Worm (Caenorhabditis elegans) whole organism, L4 larva: ENCODE results near the gene C27D6.1.
A peak's percentile ranks its signal among the peaks of the same experiment; 100 is the strongest.

Source experiments
- F10B5.3 ChIP-seq: sonication (generic microtip); optimal IDR thresholded peaks from 2 replicates; lab custom pipeline; 2016; ENCODE audit warnings: mild to moderate bottlenecking, missing genetic modification characterization, missing compliant biosample characterization
- F44E2.7 ChIP-seq: fragments of 200-800 bp; sonication (Bioruptor generic); IDR thresholded peaks from 2 replicates; pipeline ENCODE4 v2.1.2; 2022; ENCODE audit warnings: missing genetic modification characterization, missing compliant biosample characterization
- R02D3.7 ChIP-seq: fragments of 150-350 bp; sonication (generic microtip); optimal IDR thresholded peaks from 3 replicates; lab custom pipeline; 2014; ENCODE audit warnings: missing biosample characterization, missing genetic modification characterization
- T26A8.4 ChIP-seq: fragments of 200-800 bp; sonication (Bioruptor generic); IDR thresholded peaks from 2 replicates; pipeline ENCODE4 v1.3.6; 2022; ENCODE audit warnings: missing genetic modification characterization, missing compliant biosample characterization
- Y105C5A.15 ChIP-seq: fragments of 200-800 bp; sonication (Bioruptor generic); IDR thresholded peaks from 2 replicates; pipeline ENCODE4 v1.3.6; 2022; ENCODE audit warnings: missing genetic modification characterization, missing compliant biosample characterization
- Y48G9A.11 ChIP-seq: fragments of 200-800 bp; sonication (Bioruptor generic); IDR thresholded peaks from 2 replicates; pipeline ENCODE4 v1.3.6; 2022; ENCODE audit warnings: missing genetic modification reagents, missing genetic modification characterization, missing compliant biosample characterization
- Y5F2A.4 ChIP-seq: fragments of 200-800 bp; sonication (Bioruptor generic); optimal IDR thresholded peaks from 2 replicates; lab custom pipeline; 2018; ENCODE audit warnings: mild to moderate bottlenecking, missing genetic modification characterization, missing compliant biosample characterization
- ZK546.5 ChIP-seq, 2 experiments: sonication (generic microtip); optimal IDR thresholded peaks; 2 replicates each; lab custom pipeline; 2017; ENCODE audit warnings: missing biosample characterization in 2 of 2, missing genetic modification characterization in 2 of 2
- aha-1 ChIP-seq: fragments of 150-350 bp; peaks from one replicate; lab custom pipeline; 2014; ENCODE audit warnings: missing biosample characterization, missing genetic modification characterization
- attf-4 ChIP-seq: sonication (generic microtip); optimal IDR thresholded peaks from 3 replicates; lab custom pipeline; 2017; ENCODE audit warnings: missing biosample characterization, missing genetic modification characterization
- ceh-28 ChIP-seq: fragments of 150-350 bp; optimal IDR thresholded peaks from 2 replicates; lab custom pipeline; 2014; ENCODE audit warnings: missing biosample characterization, missing genetic modification reagents, missing genetic modification characterization
- ceh-44 ChIP-seq: fragments of 200-800 bp; sonication (Bioruptor generic); IDR thresholded peaks from 2 replicates; pipeline ENCODE4 v1.3.6; 2022; ENCODE audit warnings: missing genetic modification reagents, missing genetic modification characterization, missing compliant biosample characterization
- ceh-82 ChIP-seq: sonication (generic microtip); optimal IDR thresholded peaks from 2 replicates; lab custom pipeline; 2017; ENCODE audit warnings: missing biosample characterization, missing genetic modification characterization
- ces-1 ChIP-seq: fragments of 150-350 bp; sonication (generic microtip); optimal IDR thresholded peaks from 4 replicates; lab custom pipeline; 2014; ENCODE audit warnings: missing biosample characterization, missing genetic modification reagents, missing genetic modification characterization
- ctbp-1 ChIP-seq: fragments of 200-800 bp; sonication (Bioruptor generic); IDR thresholded peaks from 2 replicates; pipeline ENCODE4 v1.3.6; 2022; ENCODE audit warnings: missing genetic modification reagents, missing genetic modification characterization, missing compliant biosample characterization
- dmd-6 ChIP-seq: fragments of 200-800 bp; sonication (Bioruptor generic); IDR thresholded peaks from 2 replicates; pipeline ENCODE4 v1.3.6; 2022; ENCODE audit warnings: missing genetic modification reagents, missing genetic modification characterization, missing compliant biosample characterization
- fos-1 ChIP-seq: fragments of 150-350 bp; optimal IDR thresholded peaks from 2 replicates; lab custom pipeline; 2014; ENCODE audit warnings: missing biosample characterization, missing genetic modification characterization
- gei-8 ChIP-seq: fragments of 200-800 bp; sonication (Bioruptor generic); optimal IDR thresholded peaks from 2 replicates; lab custom pipeline; 2018; ENCODE audit warnings: mild to moderate bottlenecking, missing genetic modification characterization, missing compliant biosample characterization
- hif-1 ChIP-seq, 2 experiments: sonication (generic microtip); optimal IDR thresholded peaks; 2 replicates each; lab custom pipeline; 2016 to 2017; ENCODE audit warnings: missing compliant biosample characterization in 2 of 2, missing genetic modification characterization in 2 of 2, missing genetic modification reagents in 2 of 2, missing genotype in 2 of 2, mild to moderate bottlenecking in 1 of 2
- hlh-11 ChIP-seq: fragments of 200-800 bp; sonication (Bioruptor generic); optimal IDR thresholded peaks from 2 replicates; lab custom pipeline; 2018; ENCODE audit warnings: mild to moderate bottlenecking, missing genetic modification characterization, missing compliant biosample characterization
- hmg-1.1 ChIP-seq: fragments of 200-800 bp; sonication (Bioruptor generic); IDR thresholded peaks from 2 replicates; pipeline ENCODE4 v1.3.6; 2022; ENCODE audit warnings: missing genetic modification reagents, missing genetic modification characterization, missing compliant biosample characterization
- jun-1 ChIP-seq: fragments of 150-350 bp; optimal IDR thresholded peaks from 2 replicates; lab custom pipeline; 2014; ENCODE audit warnings: missing biosample characterization, missing genetic modification reagents, missing genetic modification characterization
- lin-1 ChIP-seq: fragments of 200-800 bp; sonication (Bioruptor generic); IDR thresholded peaks from 2 replicates; pipeline ENCODE4 v1.3.6; 2022; ENCODE audit warnings: missing genetic modification reagents, missing genetic modification characterization, missing compliant biosample characterization
- lsy-2 ChIP-seq, 2 experiments: fragments of 150-350 bp in 1 of 2; sonication (generic microtip) in 1 of 2; optimal IDR thresholded peaks; 2 replicates each; lab custom pipeline; 2014 to 2017; ENCODE audit warnings: missing biosample characterization in 2 of 2, missing genetic modification characterization in 2 of 2
- madf-5 ChIP-seq, 2 experiments: fragments of 200-800 bp; sonication (Bioruptor generic); IDR thresholded peaks; 2 replicates each; pipeline ENCODE4 v1.3.6; 2022; ENCODE audit warnings: missing compliant biosample characterization in 2 of 2, missing genetic modification characterization in 2 of 2
- madf-9 ChIP-seq: fragments of 200-800 bp; sonication (Bioruptor generic); conservative IDR thresholded peaks from 2 replicates; pipeline ENCODE4 v1.3.6; 2022; ENCODE audit warnings: missing genetic modification reagents, missing genetic modification characterization, missing compliant biosample characterization
- mdt-29 ChIP-seq: fragments of 200-800 bp; sonication (Bioruptor generic); IDR thresholded peaks from 2 replicates; pipeline ENCODE4 v1.3.6; 2022; ENCODE audit warnings: missing genetic modification reagents, missing genetic modification characterization, missing compliant biosample characterization
- mep-1 ChIP-seq: fragments of 150-350 bp; sonication (generic microtip); optimal IDR thresholded peaks from 3 replicates; lab custom pipeline; 2014; ENCODE audit warnings: missing biosample characterization, missing genetic modification characterization
- mes-2 ChIP-seq: sonication (generic microtip); optimal IDR thresholded peaks from 2 replicates; lab custom pipeline; 2016; ENCODE audit warnings: missing genotype, mild to moderate bottlenecking, missing genetic modification characterization, missing compliant biosample characterization; ENCODE audit not compliant: poor library complexity, severe bottlenecking
- mxl-2 ChIP-seq: fragments of 200-800 bp; sonication (Bioruptor generic); conservative IDR thresholded peaks from 2 replicates; pipeline ENCODE4 v1.3.6; 2022; ENCODE audit warnings: missing genetic modification reagents, missing genetic modification characterization, missing compliant biosample characterization
- nhr-10 ChIP-seq: fragments of 150-350 bp; optimal IDR thresholded peaks from 2 replicates; lab custom pipeline; 2014; ENCODE audit warnings: missing biosample characterization, missing genetic modification characterization
- nhr-102 ChIP-seq: sonication (generic microtip); optimal IDR thresholded peaks from 2 replicates; lab custom pipeline; 2016; ENCODE audit warnings: mild to moderate bottlenecking, missing genetic modification characterization, moderate library complexity, missing compliant biosample characterization
- nhr-25 ChIP-seq: sonication (generic microtip); optimal IDR thresholded peaks from 2 replicates; lab custom pipeline; 2017; ENCODE audit warnings: missing genetic modification characterization, mild to moderate bottlenecking, missing compliant biosample characterization, antibody characterized with exemption, moderate library complexity, borderline replicate concordance; ENCODE audit not compliant: insufficient read depth
- nhr-28 ChIP-seq: fragments of 150-350 bp; optimal IDR thresholded peaks from 2 replicates; lab custom pipeline; 2014; ENCODE audit warnings: missing biosample characterization, missing genetic modification characterization
- nhr-41 ChIP-seq: fragments of 200-800 bp; sonication (Bioruptor generic); IDR thresholded peaks from 2 replicates; pipeline ENCODE4 v1.3.6; 2022; ENCODE audit warnings: missing genetic modification reagents, missing genetic modification characterization, missing compliant biosample characterization
- nhr-42 ChIP-seq: fragments of 200-800 bp; sonication (Bioruptor generic); IDR thresholded peaks from 2 replicates; pipeline ENCODE4 v1.3.6; 2022; ENCODE audit warnings: missing genetic modification characterization, missing compliant biosample characterization
- nhr-48 ChIP-seq: sonication (generic microtip); optimal IDR thresholded peaks from 2 replicates; lab custom pipeline; 2016; ENCODE audit warnings: mild to moderate bottlenecking, missing genetic modification characterization, missing compliant biosample characterization
- nhr-77 ChIP-seq: fragments of 150-350 bp; optimal IDR thresholded peaks from 2 replicates; lab custom pipeline; 2014; ENCODE audit warnings: missing biosample characterization, missing genetic modification characterization
- php-3 ChIP-seq: fragments of 200-800 bp; sonication (Bioruptor generic); IDR thresholded peaks from 2 replicates; pipeline ENCODE4 v1.3.6; 2022; ENCODE audit warnings: missing genetic modification reagents, missing genetic modification characterization, missing compliant biosample characterization
- pqm-1 ChIP-seq: sonication (generic microtip); optimal IDR thresholded peaks from 2 replicates; lab custom pipeline; 2017; ENCODE audit warnings: missing biosample characterization, missing genetic modification characterization
- sdz-12 ChIP-seq: fragments of 200-800 bp; sonication (Bioruptor generic); optimal IDR thresholded peaks from 2 replicates; lab custom pipeline; 2018; ENCODE audit warnings: mild to moderate bottlenecking, missing genetic modification characterization, missing compliant biosample characterization
- skn-1 ChIP-seq: fragments of 150-350 bp; optimal IDR thresholded peaks from 2 replicates; lab custom pipeline; 2014; ENCODE audit warnings: missing biosample characterization, missing genetic modification characterization
- snpc-1.2 ChIP-seq: fragments of 200-800 bp; sonication (Bioruptor generic); IDR thresholded peaks from 2 replicates; pipeline ENCODE4 v1.3.6; 2022; ENCODE audit warnings: missing genetic modification reagents, missing genetic modification characterization, missing compliant biosample characterization
- spr-1 ChIP-seq: sonication (generic microtip); optimal IDR thresholded peaks from 2 replicates; lab custom pipeline; 2016; ENCODE audit warnings: mild to moderate bottlenecking, missing genetic modification characterization, missing compliant biosample characterization
- unc-39 ChIP-seq: sonication (generic microtip); optimal IDR thresholded peaks from 2 replicates; lab custom pipeline; 2017; ENCODE audit warnings: missing biosample characterization, missing genetic modification characterization
- unc-62 ChIP-seq, 3 experiments: fragments of 150-350 bp in 1 of 3; sonication (generic microtip); optimal IDR thresholded peaks in 2 of 3; peaks in 1 of 3; 1 replicate in 1 of 3; 2 replicates in 2 of 3; lab custom pipeline; 2014 to 2017; ENCODE audit warnings: missing biosample characterization in 3 of 3, missing genetic modification characterization in 3 of 3, missing genetic modification reagents in 3 of 3, missing genotype in 1 of 3
- vab-7 ChIP-seq: fragments of 200-800 bp; sonication (Bioruptor generic); IDR thresholded peaks from 2 replicates; pipeline ENCODE4 v1.3.6; 2022; ENCODE audit warnings: missing genetic modification reagents, missing genetic modification characterization, missing compliant biosample characterization
- zag-1 ChIP-seq: fragments of 150-350 bp; optimal IDR thresholded peaks from 2 replicates; lab custom pipeline; 2014; ENCODE audit warnings: missing biosample characterization, missing genetic modification characterization
- zfp-3 ChIP-seq: fragments of 200-800 bp; sonication (Bioruptor generic); conservative IDR thresholded peaks from 2 replicates; pipeline ENCODE4 v1.3.6; 2022; ENCODE audit warnings: missing genetic modification reagents, missing genetic modification characterization, missing compliant biosample characterization
- zip-2 ChIP-seq: fragments of 150-350 bp; optimal IDR thresholded peaks from 2 replicates; lab custom pipeline; 2014; ENCODE audit warnings: missing biosample characterization, missing genetic modification characterization
- ztf-7 ChIP-seq: fragments of 150-350 bp; optimal IDR thresholded peaks from 2 replicates; lab custom pipeline; 2014; ENCODE audit warnings: missing biosample characterization, missing genetic modification characterization

The C27D6.1 gene

DNA sequence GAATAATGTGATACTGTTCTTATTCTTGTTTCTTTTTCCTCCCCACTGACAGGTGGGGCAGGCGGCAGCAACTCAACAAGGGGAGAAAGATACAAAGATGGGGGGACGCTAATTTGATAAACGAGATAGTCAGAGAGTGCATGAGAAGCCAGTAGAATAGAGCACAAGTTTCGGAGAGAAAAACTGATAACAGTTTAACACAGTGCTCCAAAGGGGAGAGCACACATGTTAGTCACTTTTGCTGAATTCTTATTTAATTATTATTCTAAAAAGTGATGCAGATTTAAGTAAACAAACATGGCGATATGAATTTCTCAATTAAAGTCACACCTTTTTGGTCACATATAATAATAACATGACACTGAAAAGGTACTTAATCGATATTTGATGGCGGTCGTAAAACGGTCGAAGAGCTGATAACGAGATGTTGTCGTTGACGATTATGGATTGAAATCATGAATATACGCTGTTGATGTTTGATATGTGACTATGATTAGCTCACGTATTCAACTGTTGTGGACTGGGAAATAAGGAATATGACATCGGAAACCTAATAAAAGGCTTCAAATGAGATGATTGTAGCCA is 13.5 kb downstream of the C27D6.1 start (continued):
- no peak for TF ChIP-seq unc-39 (tag; lab: Kevin White, UChicago)
- no peak for TF ChIP-seq R02D3.7 (tag; lab: Kevin White, UChicago)
- no peak for TF ChIP-seq aha-1 (tag; lab: Kevin White, UChicago)
- no peak for TF ChIP-seq Y48G9A.11 (GFP tag; lab: Robert Waterston, UW)
- TF ChIP-seq mxl-2 (GFP tag; lab: Robert Waterston, UW): no peak
- no peak for TF ChIP-seq zag-1 (tag; lab: Kevin White, UChicago)
- no peak for TF ChIP-seq fos-1 (tag; lab: Kevin White, UChicago)
- TF ChIP-seq nhr-10 (tag; lab: Kevin White, UChicago): peak; percentile 39
- TF ChIP-seq madf-5 (GFP tag; IDR thresholded peaks at IDR 0.05; lab: Robert Waterston, UW): no peak
- no peak for TF ChIP-seq madf-9 (GFP tag; lab: Robert Waterston, UW)
- TF ChIP-seq ceh-44 (GFP tag; lab: Robert Waterston, UW): no peak
- TF ChIP-seq lsy-2 (tag; optimal IDR thresholded peaks at IDR 0.05; lab: Kevin White, UChicago): no peak
- TF ChIP-seq Y105C5A.15 (GFP tag; lab: Robert Waterston, UW): no peak
- TF ChIP-seq hmg-1.1: no peak
- TF ChIP-seq nhr-25 (tag; lab: Kevin White, UChicago): no peak
- TF ChIP-seq hlh-11 (tag; lab: Kevin White, UChicago): peak; percentile 78
- peak; percentile 68 for TF ChIP-seq dmd-6 (GFP tag; lab: Robert Waterston, UW)
- TF ChIP-seq ctbp-1 (GFP tag; lab: Robert Waterston, UW): no peak
- no peak for TF ChIP-seq hif-1 (tag; optimal IDR thresholded peaks at IDR 0.05; lab: Kevin White, UChicago)
- no peak for TF ChIP-seq ces-1
- no peak for TF ChIP-seq vab-7 (GFP tag; lab: Robert Waterston, UW)
- TF ChIP-seq zfp-3 (GFP tag; lab: Robert Waterston, UW): no peak
- no peak for TF ChIP-seq ztf-7
- no peak for TF ChIP-seq mdt-29 (GFP tag; lab: Robert Waterston, UW)
- TF ChIP-seq lin-1 (GFP tag; lab: Robert Waterston, UW): no peak
- TF ChIP-seq ceh-82 (tag; lab: Kevin White, UChicago): no peak
- TF ChIP-seq skn-1: no peak
- no peak for TF ChIP-seq snpc-1.2 (GFP tag; lab: Robert Waterston, UW)
- peak; percentile 57 for TF ChIP-seq nhr-77 (tag; lab: Kevin White, UChicago)
- no peak for TF ChIP-seq nhr-41
- TF ChIP-seq ZK546.5 (tag; optimal IDR thresholded peaks at IDR 0.05; lab: Kevin White, UChicago): no peak
- TF ChIP-seq zip-2: no peak
- TF ChIP-seq gei-8: no peak
- TF ChIP-seq F44E2.7 (GFP tag; lab: Robert Waterston, UW): no peak
- TF ChIP-seq F10B5.3 (tag; lab: Kevin White, UChicago): no peak
- no peak; the same call in 1 of the 2 replicates for TF ChIP-seq T26A8.4
- no peak for TF ChIP-seq nhr-42 (GFP tag; lab: Robert Waterston, UW)
- TF ChIP-seq mep-1 (tag; lab: Kevin White, UChicago): no peak
- TF ChIP-seq ceh-28 (tag; lab: Kevin White, UChicago): no peak
- TF ChIP-seq nhr-28: peak; percentile 79
- TF ChIP-seq nhr-48 (tag; lab: Kevin White, UChicago): peak; percentile 43
- TF ChIP-seq spr-1 (tag; lab: Kevin White, UChicago): no peak
- no peak for TF ChIP-seq jun-1
- TF ChIP-seq nhr-102 (tag; lab: Kevin White, UChicago): peak; percentile 49
- no peak for TF ChIP-seq attf-4 (tag; lab: Kevin White, UChicago)
- no peak for TF ChIP-seq sdz-12 (GFP tag; lab: Kevin White, UChicago)
- peak; percentile 100 for TF ChIP-seq php-3
- no peak for TF ChIP-seq Y5F2A.4 (GFP tag; lab: Kevin White, UChicago)
- TF ChIP-seq pqm-1: peak; percentile 89
- TF ChIP-seq mes-2 (tag; lab: Kevin White, UChicago): peak; percentile 14
- peak in 1 of 2 experiments; percentile 1 for TF ChIP-seq unc-62 (GFP tag; optimal IDR thresholded peaks at IDR 0.05 in 1 of 2; lab: Kevin White, UChicago)
- TF ChIP-seq unc-62 (tag; optimal IDR thresholded peaks at IDR 0.05; lab: Kevin White, UChicago): no peak
